Worm (Caenorhabditis elegans): ENCODE measurements around the gene K01A11.1.

K01A11.1 gene

ce11 chrIII:3423924-3424323, 7.4 kb downstream of the K01A11.1 start:
- TF ChIP-seq nhr-42 (GFP tag; IDR thresholded peaks at IDR 0.05) (no peak), egl-27 (tag; optimal IDR thresholded peaks at IDR 0.05) (no peak), zag-1 (tag; optimal IDR thresholded peaks at IDR 0.05) (no peak), ces-1 (GFP tag; optimal IDR thresholded peaks at IDR 0.05) (no peak), mes-2 (tag; optimal IDR thresholded peaks at IDR 0.05; ENCODE audit: poor library complexity, severe bottlenecking) (peak; percentile 42), nhr-25 (tag; optimal IDR thresholded peaks at IDR 0.05; ENCODE audit: borderline replicate concordance, insufficient read depth) (no peak), zfp-3 (GFP tag; conservative IDR thresholded peaks at IDR 0.05) (no peak)

- TF ChIP-seq skn-1 (tag; optimal IDR thresholded peaks at IDR 0.05): no peak
- TF ChIP-seq ama-1 (optimal IDR thresholded peaks at IDR 0.05): no peak
- TF ChIP-seq aly-2 (tag; optimal IDR thresholded peaks at IDR 0.05): no peak
- no peak for TF ChIP-seq ceh-32 (tag; optimal IDR thresholded peaks at IDR 0.05; ENCODE audit: poor library complexity)
- TF ChIP-seq mxl-2 (GFP tag; conservative IDR thresholded peaks at IDR 0.05): no peak
- no peak for TF ChIP-seq fos-1 (tag; optimal IDR thresholded peaks at IDR 0.05)
- TF ChIP-seq ZK337.2 (GFP tag; IDR thresholded peaks at IDR 0.05): no peak
- TF ChIP-seq attf-4 (tag; optimal IDR thresholded peaks at IDR 0.05): no peak
- TF ChIP-seq snpc-4 (tag; optimal IDR thresholded peaks at IDR 0.05): no peak
- TF ChIP-seq ceh-44 (GFP tag; IDR thresholded peaks at IDR 0.05): no peak
- no peak for TF ChIP-seq pqm-1 (tag; optimal IDR thresholded peaks at IDR 0.05)
- no peak for TF ChIP-seq F10B5.3 (tag; optimal IDR thresholded peaks at IDR 0.05)
- no peak for TF ChIP-seq dpl-1 (GFP tag; optimal IDR thresholded peaks at IDR 0.05)
- no peak for TF ChIP-seq dmd-6 (GFP tag; IDR thresholded peaks at IDR 0.05)
Measured at ce11 chrIII:3418906-3419305, 12.4 kb downstream of the K01A11.1 start.

ce11 chrIII:3417453-3417852, 13.8 kb downstream of the K01A11.1 start:
- TF ChIP-seq cey-2 (tag; optimal IDR thresholded peaks at IDR 0.05; ENCODE audit: borderline replicate concordance, insufficient read depth) (no peak), ceh-82 (tag; optimal IDR thresholded peaks at IDR 0.05) (no peak), unc-39 (tag; optimal IDR thresholded peaks at IDR 0.05) (no peak), dmd-6 (GFP tag; IDR thresholded peaks at IDR 0.05) (no peak), nhr-48 (tag; optimal IDR thresholded peaks at IDR 0.05) (no peak), snpc-4 (tag; optimal IDR thresholded peaks at IDR 0.05) (no peak), F37D6.2 (tag; optimal IDR thresholded peaks at IDR 0.05) (no peak), spr-1 (tag; optimal IDR thresholded peaks at IDR 0.05) (no peak), fos-1 (tag; optimal IDR thresholded peaks at IDR 0.05) (no peak), nhr-25 (tag; optimal IDR thresholded peaks at IDR 0.05; ENCODE audit: borderline replicate concordance, insufficient read depth) (no peak), Y105C5A.15 (GFP tag; IDR thresholded peaks at IDR 0.05) (no peak), duxl-1 (tag; optimal IDR thresholded peaks at IDR 0.05; ENCODE audit: poor library complexity) (no peak), dpl-1 (GFP tag; optimal IDR thresholded peaks at IDR 0.05) (no peak), R02D3.7 (tag; optimal IDR thresholded peaks at IDR 0.05) (no peak), fkh-10 (GFP tag; optimal IDR thresholded peaks at IDR 0.05) (no peak), nhr-111 (GFP tag; optimal IDR thresholded peaks at IDR 0.05) (no peak), nhr-10 (tag; optimal IDR thresholded peaks at IDR 0.05) (no peak)

- TF ChIP-seq ceh-20 (GFP tag; IDR thresholded peaks at IDR 0.05): no peak
- TF ChIP-seq ces-1 (GFP tag; optimal IDR thresholded peaks at IDR 0.05): peak; percentile 19
Measured at ce11 chrIII:3414412-3414811, 16.9 kb downstream of the K01A11.1 start.

ce11 chrIII:3413437-3413836, 17.8 kb downstream of the K01A11.1 start:
- no peak for TF ChIP-seq ZK337.2 (GFP tag; IDR thresholded peaks at IDR 0.05)
- TF ChIP-seq aha-1 (tag): peak; percentile 82

All from whole organism, L4 larva.